Worm (Caenorhabditis elegans) whole organism, L3 larva: Measurements from ENCODE around the gene mdmh-35.

Source experiments
- nhr-237 ChIP-seq: fragments of 150-350 bp; optimal IDR thresholded peaks from 2 replicates; lab custom pipeline; 2014; ENCODE audit warnings: missing biosample characterization, missing genetic modification characterization
- pha-4 ChIP-seq: fragments of 150-350 bp; optimal IDR thresholded peaks from 2 replicates; lab custom pipeline; 2014; ENCODE audit warnings: missing biosample characterization, missing genetic modification reagents, missing genetic modification characterization

ce11 chrII:7860221-7860928, 4.9 kb upstream of the mdmh-35 start, which contains the start of gene lin-5:
- TF ChIP-seq pha-4 (tag; lab: Kevin White, UChicago) (peak; percentile 57), nhr-237 (no peak)
